Worm (Caenorhabditis elegans) whole organism, L4 larva: ENCODE results near the gene madf-4.

Source experiments
- D1046.2 ChIP-seq: fragments of 200-800 bp; sonication (Bioruptor generic); IDR thresholded peaks from 2 replicates; pipeline ENCODE4 v1.3.6; 2022; ENCODE audit warnings: missing genetic modification characterization, missing compliant biosample characterization
- R02D3.7 ChIP-seq: fragments of 150-350 bp; sonication (generic microtip); optimal IDR thresholded peaks from 3 replicates; lab custom pipeline; 2014; ENCODE audit warnings: missing biosample characterization, missing genetic modification characterization
- Y105C5A.15 ChIP-seq: fragments of 200-800 bp; sonication (Bioruptor generic); IDR thresholded peaks from 2 replicates; pipeline ENCODE4 v1.3.6; 2022; ENCODE audit warnings: missing genetic modification characterization, missing compliant biosample characterization
- Y48G9A.11 ChIP-seq: fragments of 200-800 bp; sonication (Bioruptor generic); IDR thresholded peaks from 2 replicates; pipeline ENCODE4 v1.3.6; 2022; ENCODE audit warnings: missing genetic modification reagents, missing genetic modification characterization, missing compliant biosample characterization
- ZK337.2 ChIP-seq: fragments of 200-800 bp; sonication (Bioruptor generic); IDR thresholded peaks from 2 replicates; pipeline ENCODE4 v1.3.6; 2022; ENCODE audit warnings: missing genetic modification reagents, missing genetic modification characterization, missing compliant biosample characterization
- aly-2 ChIP-seq: sonication (generic microtip); optimal IDR thresholded peaks from 2 replicates; lab custom pipeline; 2018; ENCODE audit warnings: missing biosample characterization, missing genetic modification characterization
- attf-4 ChIP-seq: sonication (generic microtip); optimal IDR thresholded peaks from 3 replicates; lab custom pipeline; 2017; ENCODE audit warnings: missing biosample characterization, missing genetic modification characterization
- ceh-32 ChIP-seq: sonication (generic microtip); optimal IDR thresholded peaks from 2 replicates; lab custom pipeline; 2016; ENCODE audit warnings: mild to moderate bottlenecking, missing genetic modification characterization, missing compliant biosample characterization; ENCODE audit not compliant: poor library complexity
- ceh-62 ChIP-seq: sonication (generic microtip); optimal IDR thresholded peaks from 2 replicates; lab custom pipeline; 2017; ENCODE audit warnings: missing biosample characterization, missing genetic modification characterization
- ceh-82 ChIP-seq: sonication (generic microtip); optimal IDR thresholded peaks from 2 replicates; lab custom pipeline; 2017; ENCODE audit warnings: missing biosample characterization, missing genetic modification characterization
- ces-1 ChIP-seq: fragments of 150-350 bp; sonication (generic microtip); optimal IDR thresholded peaks from 4 replicates; lab custom pipeline; 2014; ENCODE audit warnings: missing biosample characterization, missing genetic modification reagents, missing genetic modification characterization
- daf-12 ChIP-seq: fragments of 150-350 bp; optimal IDR thresholded peaks from 2 replicates; lab custom pipeline; 2014; ENCODE audit warnings: missing biosample characterization, missing genetic modification reagents, missing genetic modification characterization
- daf-16 ChIP-seq, 3 experiments: sonication (generic microtip); optimal IDR thresholded peaks; 2 replicates each; lab custom pipeline; 2016 to 2017; ENCODE audit warnings: missing genetic modification characterization in 3 of 3, missing genetic modification reagents in 3 of 3, mild to moderate bottlenecking in 2 of 3, missing compliant biosample characterization in 2 of 3, missing biosample characterization in 1 of 3, moderate library complexity in 1 of 3
- daf-19 ChIP-seq: fragments of 200-800 bp; sonication (Bioruptor generic); conservative IDR thresholded peaks from 2 replicates; pipeline ENCODE4 v1.3.6; 2022; ENCODE audit warnings: missing genetic modification characterization, missing compliant biosample characterization
- dmd-6 ChIP-seq: fragments of 200-800 bp; sonication (Bioruptor generic); IDR thresholded peaks from 2 replicates; pipeline ENCODE4 v1.3.6; 2022; ENCODE audit warnings: missing genetic modification reagents, missing genetic modification characterization, missing compliant biosample characterization
- duxl-1 ChIP-seq: sonication (generic microtip); optimal IDR thresholded peaks from 2 replicates; lab custom pipeline; 2016; ENCODE audit warnings: mild to moderate bottlenecking, missing genetic modification characterization, moderate library complexity, missing compliant biosample characterization; ENCODE audit not compliant: poor library complexity
- dve-1 ChIP-seq: sonication (generic microtip); optimal IDR thresholded peaks from 2 replicates; lab custom pipeline; 2017; ENCODE audit warnings: antibody characterized with exemption, mild to moderate bottlenecking, missing genetic modification characterization, missing compliant biosample characterization; ENCODE audit not compliant: insufficient read depth
- egl-27 ChIP-seq: sonication (generic microtip); optimal IDR thresholded peaks from 3 replicates; lab custom pipeline; 2017; ENCODE audit warnings: missing biosample characterization, missing genetic modification reagents, missing genetic modification characterization
- gei-8 ChIP-seq: fragments of 200-800 bp; sonication (Bioruptor generic); optimal IDR thresholded peaks from 2 replicates; lab custom pipeline; 2018; ENCODE audit warnings: mild to moderate bottlenecking, missing genetic modification characterization, missing compliant biosample characterization
- hmg-1.1 ChIP-seq: fragments of 200-800 bp; sonication (Bioruptor generic); IDR thresholded peaks from 2 replicates; pipeline ENCODE4 v1.3.6; 2022; ENCODE audit warnings: missing genetic modification reagents, missing genetic modification characterization, missing compliant biosample characterization
- jun-1 ChIP-seq: fragments of 150-350 bp; optimal IDR thresholded peaks from 2 replicates; lab custom pipeline; 2014; ENCODE audit warnings: missing biosample characterization, missing genetic modification reagents, missing genetic modification characterization
- lim-7 ChIP-seq: fragments of 200-800 bp; sonication (Bioruptor generic); IDR thresholded peaks from 2 replicates; pipeline ENCODE4 v1.3.6; 2022; ENCODE audit warnings: missing genetic modification characterization, missing compliant biosample characterization
- lin-1 ChIP-seq: fragments of 200-800 bp; sonication (Bioruptor generic); IDR thresholded peaks from 2 replicates; pipeline ENCODE4 v1.3.6; 2022; ENCODE audit warnings: missing genetic modification reagents, missing genetic modification characterization, missing compliant biosample characterization
- lin-29 ChIP-seq: fragments of 200-800 bp; sonication (Bioruptor generic); IDR thresholded peaks from 2 replicates; pipeline ENCODE4 v1.3.6; 2022; ENCODE audit warnings: missing genetic modification reagents, missing genetic modification characterization, missing compliant biosample characterization
- lin-39 ChIP-seq: fragments of 150-350 bp; optimal IDR thresholded peaks from 2 replicates; lab custom pipeline; 2014; ENCODE audit warnings: missing biosample characterization, missing genetic modification reagents, missing genetic modification characterization
- lsy-2 ChIP-seq, 2 experiments: fragments of 150-350 bp in 1 of 2; sonication (generic microtip) in 1 of 2; optimal IDR thresholded peaks; 2 replicates each; lab custom pipeline; 2014 to 2017; ENCODE audit warnings: missing biosample characterization in 2 of 2, missing genetic modification characterization in 2 of 2
- madf-5 ChIP-seq, 2 experiments: fragments of 200-800 bp; sonication (Bioruptor generic); IDR thresholded peaks; 2 replicates each; pipeline ENCODE4 v1.3.6; 2022; ENCODE audit warnings: missing compliant biosample characterization in 2 of 2, missing genetic modification characterization in 2 of 2
- mdl-1 ChIP-seq, 2 experiments: fragments of 150-350 bp in 1 of 2; sonication (generic microtip) in 1 of 2; optimal IDR thresholded peaks; 2 replicates each; lab custom pipeline; 2014 to 2017; ENCODE audit warnings: missing biosample characterization in 2 of 2, missing genetic modification characterization in 2 of 2
- mdt-29 ChIP-seq: fragments of 200-800 bp; sonication (Bioruptor generic); IDR thresholded peaks from 2 replicates; pipeline ENCODE4 v1.3.6; 2022; ENCODE audit warnings: missing genetic modification reagents, missing genetic modification characterization, missing compliant biosample characterization
- mep-1 ChIP-seq: fragments of 150-350 bp; sonication (generic microtip); optimal IDR thresholded peaks from 3 replicates; lab custom pipeline; 2014; ENCODE audit warnings: missing biosample characterization, missing genetic modification characterization
- mes-2 ChIP-seq: sonication (generic microtip); optimal IDR thresholded peaks from 2 replicates; lab custom pipeline; 2016; ENCODE audit warnings: missing genotype, mild to moderate bottlenecking, missing genetic modification characterization, missing compliant biosample characterization; ENCODE audit not compliant: poor library complexity, severe bottlenecking
- mxl-2 ChIP-seq: fragments of 200-800 bp; sonication (Bioruptor generic); conservative IDR thresholded peaks from 2 replicates; pipeline ENCODE4 v1.3.6; 2022; ENCODE audit warnings: missing genetic modification reagents, missing genetic modification characterization, missing compliant biosample characterization
- nhr-11 ChIP-seq: fragments of 150-350 bp; optimal IDR thresholded peaks from 2 replicates; lab custom pipeline; 2014; ENCODE audit warnings: missing biosample characterization, missing genetic modification characterization
- nhr-111 ChIP-seq: fragments of 200-800 bp; sonication (Bioruptor generic); optimal IDR thresholded peaks from 2 replicates; lab custom pipeline; 2018; ENCODE audit warnings: mild to moderate bottlenecking, missing genetic modification characterization, missing compliant biosample characterization
- nhr-42 ChIP-seq: fragments of 200-800 bp; sonication (Bioruptor generic); IDR thresholded peaks from 2 replicates; pipeline ENCODE4 v1.3.6; 2022; ENCODE audit warnings: missing genetic modification characterization, missing compliant biosample characterization
- nhr-6 ChIP-seq: fragments of 150-350 bp; optimal IDR thresholded peaks from 2 replicates; lab custom pipeline; 2014; ENCODE audit warnings: missing biosample characterization, missing genetic modification characterization
- nhr-76 ChIP-seq: fragments of 150-350 bp; optimal IDR thresholded peaks from 2 replicates; lab custom pipeline; 2014; ENCODE audit warnings: missing biosample characterization, missing genetic modification characterization
- pha-4 ChIP-seq, 2 experiments: fragments of 150-350 bp in 1 of 2; fragments of 200-800 bp in 1 of 2; sonication (Bioruptor generic) in 1 of 2; IDR thresholded peaks in 1 of 2; optimal IDR thresholded peaks in 1 of 2; 2 replicates each; pipeline versions ENCODE4 v1.3.6 to Lab custom; 2014 to 2022; ENCODE audit warnings: missing genetic modification characterization in 2 of 2, missing genetic modification reagents in 2 of 2, missing biosample characterization in 1 of 2, missing compliant biosample characterization in 1 of 2
- pqm-1 ChIP-seq: sonication (generic microtip); optimal IDR thresholded peaks from 2 replicates; lab custom pipeline; 2017; ENCODE audit warnings: missing biosample characterization, missing genetic modification characterization
- rbr-2 ChIP-seq: sonication (generic microtip); optimal IDR thresholded peaks from 2 replicates; lab custom pipeline; 2016; ENCODE audit warnings: missing genotype, missing genetic modification characterization, missing compliant biosample characterization
- saeg-2 ChIP-seq: fragments of 200-800 bp; sonication (Bioruptor generic); IDR thresholded peaks from 2 replicates; pipeline ENCODE4 v1.3.6; 2022; ENCODE audit warnings: missing genetic modification reagents, missing genetic modification characterization, missing compliant biosample characterization
- snpc-1.2 ChIP-seq: fragments of 200-800 bp; sonication (Bioruptor generic); IDR thresholded peaks from 2 replicates; pipeline ENCODE4 v1.3.6; 2022; ENCODE audit warnings: missing genetic modification reagents, missing genetic modification characterization, missing compliant biosample characterization
- snpc-4 ChIP-seq: fragments of 150-350 bp; optimal IDR thresholded peaks from 2 replicates; lab custom pipeline; 2014; ENCODE audit warnings: missing biosample characterization, missing genetic modification characterization
- spr-1 ChIP-seq: sonication (generic microtip); optimal IDR thresholded peaks from 2 replicates; lab custom pipeline; 2016; ENCODE audit warnings: mild to moderate bottlenecking, missing genetic modification characterization, missing compliant biosample characterization
- spr-3 ChIP-seq: fragments of 200-800 bp; sonication (Bioruptor generic); optimal IDR thresholded peaks from 2 replicates; lab custom pipeline; 2018; ENCODE audit warnings: mild to moderate bottlenecking, missing genetic modification characterization, missing compliant biosample characterization
- tra-1 ChIP-seq: fragments of 200-800 bp; sonication (Bioruptor generic); IDR thresholded peaks from 2 replicates; pipeline ENCODE4 v1.3.6; 2022; ENCODE audit warnings: missing genetic modification reagents, missing genetic modification characterization, missing compliant biosample characterization
- unc-62 ChIP-seq, 3 experiments: fragments of 150-350 bp in 1 of 3; sonication (generic microtip); optimal IDR thresholded peaks in 2 of 3; peaks in 1 of 3; 1 replicate in 1 of 3; 2 replicates in 2 of 3; lab custom pipeline; 2014 to 2017; ENCODE audit warnings: missing biosample characterization in 3 of 3, missing genetic modification characterization in 3 of 3, missing genetic modification reagents in 3 of 3, missing genotype in 1 of 3
- zfp-2 ChIP-seq: sonication (generic microtip); optimal IDR thresholded peaks from 2 replicates; lab custom pipeline; 2016; ENCODE audit warnings: mild to moderate bottlenecking, missing genetic modification characterization, missing compliant biosample characterization
- zip-11 ChIP-seq: fragments of 200-800 bp; sonication (Bioruptor generic); IDR thresholded peaks from 2 replicates; pipeline ENCODE4 v1.3.6; 2022; ENCODE audit warnings: missing genetic modification characterization, missing compliant biosample characterization
- zip-2 ChIP-seq: fragments of 150-350 bp; optimal IDR thresholded peaks from 2 replicates; lab custom pipeline; 2014; ENCODE audit warnings: missing biosample characterization, missing genetic modification characterization
- ztf-7 ChIP-seq: fragments of 150-350 bp; optimal IDR thresholded peaks from 2 replicates; lab custom pipeline; 2014; ENCODE audit warnings: missing biosample characterization, missing genetic modification characterization

madf-4 gene

ce11 chrV:9984821-9985220 lies 22.5 kb upstream of the madf-4 start:
- TF ChIP-seq jun-1: no peak
- TF ChIP-seq nhr-76: no peak
- TF ChIP-seq pha-4 (GFP tag; IDR thresholded peaks at IDR 0.05; lab: Robert Waterston, UW): no peak
- peak; percentile 6 for TF ChIP-seq pha-4 (tag; optimal IDR thresholded peaks at IDR 0.05; lab: Kevin White, UChicago)
- no peak for TF ChIP-seq daf-16 (GFP tag; optimal IDR thresholded peaks at IDR 0.05; lab: Kevin White, UChicago)
- peak; percentile 70 for TF ChIP-seq daf-16 (tag; optimal IDR thresholded peaks at IDR 0.05; lab: Kevin White, UChicago)
- no peak for TF ChIP-seq D1046.2 (GFP tag; lab: Robert Waterston, UW)
- peak in 1 of 2 experiments; percentile 27 for TF ChIP-seq mdl-1 (tag; optimal IDR thresholded peaks at IDR 0.05; lab: Kevin White, UChicago)
- TF ChIP-seq lin-39: no peak
- TF ChIP-seq ces-1 (GFP tag; lab: Kevin White, UChicago): no peak
- no peak for TF ChIP-seq daf-12 (tag; lab: Kevin White, UChicago)
- TF ChIP-seq ceh-32 (tag; lab: Kevin White, UChicago): no peak
- peak; percentile 25 for TF ChIP-seq ztf-7 (tag; lab: Kevin White, UChicago)
- TF ChIP-seq lin-29 (GFP tag; lab: Robert Waterston, UW): no peak
- no peak for TF ChIP-seq ceh-82 (tag; lab: Kevin White, UChicago)
- peak; percentile 40 for TF ChIP-seq mep-1 (tag; lab: Kevin White, UChicago)
- TF ChIP-seq dve-1 (tag; lab: Kevin White, UChicago): peak; percentile 74
- TF ChIP-seq tra-1 (GFP tag; lab: Robert Waterston, UW): no peak
- no peak for TF ChIP-seq egl-27 (tag; lab: Kevin White, UChicago)
- no peak for TF ChIP-seq R02D3.7 (tag; lab: Kevin White, UChicago)
- peak in 1 of 2 experiments; percentile 15 for TF ChIP-seq lsy-2 (tag; optimal IDR thresholded peaks at IDR 0.05; lab: Kevin White, UChicago)
- TF ChIP-seq snpc-1.2 (GFP tag; lab: Robert Waterston, UW): no peak
- no peak for TF ChIP-seq mxl-2 (GFP tag; lab: Robert Waterston, UW)
- peak; percentile 59 for TF ChIP-seq dmd-6
- TF ChIP-seq nhr-6: peak; percentile 2
- TF ChIP-seq nhr-111 (GFP tag; lab: Kevin White, UChicago): no peak
- TF ChIP-seq mdt-29 (GFP tag; lab: Robert Waterston, UW): no peak
- TF ChIP-seq Y105C5A.15: no peak
- TF ChIP-seq gei-8 (GFP tag; lab: Kevin White, UChicago): no peak
- TF ChIP-seq daf-19: no peak
- no peak for TF ChIP-seq attf-4 (tag; lab: Kevin White, UChicago)
- no peak for TF ChIP-seq madf-5 (GFP tag; IDR thresholded peaks at IDR 0.05; lab: Robert Waterston, UW)
- TF ChIP-seq mes-2 (tag; lab: Kevin White, UChicago): peak; percentile 13
- no peak for TF ChIP-seq ceh-62 (tag; lab: Kevin White, UChicago)
- TF ChIP-seq zip-11 (GFP tag; lab: Robert Waterston, UW): no peak
- TF ChIP-seq hmg-1.1 (GFP tag; lab: Robert Waterston, UW): no peak
- TF ChIP-seq aly-2 (tag; lab: Kevin White, UChicago): no peak
- no peak for TF ChIP-seq rbr-2 (tag; lab: Kevin White, UChicago)
- TF ChIP-seq pqm-1 (tag; lab: Kevin White, UChicago): peak; percentile 42
- TF ChIP-seq spr-1 (tag; lab: Kevin White, UChicago): no peak
- no peak for TF ChIP-seq zfp-2 (tag; lab: Kevin White, UChicago)
- peak; percentile 90 for TF ChIP-seq nhr-11
- TF ChIP-seq lin-1 (GFP tag; lab: Robert Waterston, UW): no peak
- TF ChIP-seq zip-2 (tag; lab: Kevin White, UChicago): no peak
- TF ChIP-seq spr-3: no peak
- TF ChIP-seq snpc-4 (tag; lab: Kevin White, UChicago): no peak
- TF ChIP-seq ZK337.2 (GFP tag; lab: Robert Waterston, UW): no peak
- no peak for TF ChIP-seq duxl-1 (tag; lab: Kevin White, UChicago)
- TF ChIP-seq lim-7 (GFP tag; lab: Robert Waterston, UW): no peak
- no peak for TF ChIP-seq nhr-42
- TF ChIP-seq Y48G9A.11 (GFP tag; lab: Robert Waterston, UW): no peak
- TF ChIP-seq unc-62 (GFP tag; optimal IDR thresholded peaks at IDR 0.05 in 1 of 2; lab: Kevin White, UChicago): no peak
- TF ChIP-seq unc-62 (tag; optimal IDR thresholded peaks at IDR 0.05; lab: Kevin White, UChicago): no peak
- no peak for TF ChIP-seq saeg-2 (GFP tag; lab: Robert Waterston, UW)
